Worm (Caenorhabditis elegans): Measurements from ENCODE around the gene H12D21.6.
A peak's percentile ranks its signal among the peaks of the same experiment; 100 is the strongest.

H12D21.6 gene

DNA sequence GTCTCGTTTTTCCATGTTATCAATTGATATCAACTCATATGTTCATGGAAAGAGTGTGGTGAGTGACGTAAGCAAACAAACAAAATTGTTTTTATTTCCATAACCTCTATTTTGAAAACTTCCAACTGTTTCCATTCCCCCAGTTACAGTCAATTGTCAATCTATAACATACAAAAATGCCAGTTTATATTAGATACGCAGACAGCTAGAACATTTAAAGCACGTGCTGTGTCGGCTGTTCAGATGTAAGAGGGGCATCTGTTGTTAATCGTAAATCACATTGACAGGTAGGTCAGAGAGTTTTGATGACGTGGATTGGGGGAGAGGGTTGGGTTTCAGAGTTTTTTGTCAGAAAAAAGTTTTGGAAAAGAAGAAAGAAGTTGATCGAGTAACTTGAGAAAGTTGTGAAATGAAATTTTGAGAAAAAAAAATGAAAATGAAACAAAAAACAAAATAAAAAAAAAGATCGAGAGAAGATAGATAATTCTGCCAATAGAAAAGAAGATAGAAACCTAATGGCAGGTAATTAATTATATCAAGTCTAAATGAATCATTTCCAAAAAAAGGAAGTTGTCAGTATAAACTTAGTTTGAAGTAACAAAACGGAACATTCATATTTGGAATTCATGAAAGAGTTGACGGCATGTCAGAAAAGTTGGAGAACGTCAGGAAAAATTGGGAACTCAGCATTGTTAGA is 49.0 kb downstream of the H12D21.6 start:
- TF ChIP-seq ces-1 (GFP tag; optimal IDR thresholded peaks at IDR 0.05) (no peak), mls-2 (tag; optimal IDR thresholded peaks at IDR 0.05) (no peak), nhr-2 (tag; optimal IDR thresholded peaks at IDR 0.05) (peak; percentile 26), drap-1 (GFP tag; optimal IDR thresholded peaks at IDR 0.05) (no peak), lin-13 (tag; optimal IDR thresholded peaks at IDR 0.05) (no peak), hlh-1 (tag; optimal IDR thresholded peaks at IDR 0.05) (peak; percentile 99), unc-120 (tag; optimal IDR thresholded peaks at IDR 0.05; ENCODE audit: poor library complexity, severe bottlenecking) (peak; percentile 4), cnd-1 (tag; optimal IDR thresholded peaks at IDR 0.05) (no peak), lin-32 (GFP tag; optimal IDR thresholded peaks at IDR 0.05) (no peak), nhr-76 (tag; optimal IDR thresholded peaks at IDR 0.05) (no peak), unc-62 (GFP tag; optimal IDR thresholded peaks at IDR 0.05) (peak; percentile 98), nhr-28 (tag; optimal IDR thresholded peaks at IDR 0.05) (no peak), ceh-39 (tag; optimal IDR thresholded peaks at IDR 0.05) (no peak), mab-5 (tag; optimal IDR thresholded peaks at IDR 0.05) (peak; percentile 59), nhr-12 (tag; optimal IDR thresholded peaks at IDR 0.05) (no peak), tbx-8 (GFP tag; optimal IDR thresholded peaks at IDR 0.05) (no peak), sem-2 (GFP tag; optimal IDR thresholded peaks at IDR 0.05) (no peak), ztf-11 (tag; optimal IDR thresholded peaks at IDR 0.05) (no peak), elt-3 (tag; optimal IDR thresholded peaks at IDR 0.05) (no peak), ceh-83 (GFP tag; optimal IDR thresholded peaks at IDR 0.05) (no peak), elt-1 (tag; optimal IDR thresholded peaks at IDR 0.05; ENCODE audit: borderline replicate concordance, insufficient read depth) (no peak), snpc-4 (tag; optimal IDR thresholded peaks at IDR 0.05) (no peak), ceh-43 (GFP tag; optimal IDR thresholded peaks at IDR 0.05) (no peak), sptf-1 (tag; optimal IDR thresholded peaks at IDR 0.05) (no peak), lsy-2 (tag; optimal IDR thresholded peaks at IDR 0.05) (no peak)
